Fruit fly (Drosophila melanogaster) whole organism, embryonic: ENCODE measurements around the gene foxo.

ENCODE experiments used
- CG10267 ChIP-seq: fragments of 200-800 bp; sonication (Bioruptor generic); optimal IDR thresholded peaks from 2 replicates; lab custom pipeline; 2018; ENCODE audit warnings: missing biosample characterization, mild to moderate bottlenecking, missing genetic modification characterization, moderate library complexity
- CG10274 ChIP-seq: fragments of 200-800 bp; sonication (Bioruptor generic); optimal IDR thresholded peaks from 3 replicates; lab custom pipeline; 2017; ENCODE audit warnings: missing biosample characterization, mild to moderate bottlenecking, missing genetic modification characterization
- CG10565 ChIP-seq: fragments of 200-800 bp; sonication (Bioruptor generic); optimal IDR thresholded peaks from 3 replicates; lab custom pipeline; 2016; ENCODE audit warnings: missing biosample characterization, mild to moderate bottlenecking, missing genetic modification characterization
- CG12219 ChIP-seq: fragments of 200-800 bp; sonication (Bioruptor generic); optimal IDR thresholded peaks from 3 replicates; lab custom pipeline; 2018; ENCODE audit warnings: missing biosample characterization, mild to moderate bottlenecking, missing genetic modification characterization
- CG1233 ChIP-seq: fragments of 200-800 bp; sonication (Bioruptor generic); optimal IDR thresholded peaks from 4 replicates; lab custom pipeline; 2018; ENCODE audit warnings: missing biosample characterization, mild to moderate bottlenecking, missing genetic modification characterization
- CG12942 ChIP-seq: fragments of 200-800 bp; sonication (Bioruptor generic); optimal IDR thresholded peaks from 3 replicates; lab custom pipeline; 2016; ENCODE audit warnings: missing biosample characterization, missing genetic modification characterization
- CG14050 ChIP-seq: fragments of 200-800 bp; sonication (Bioruptor generic); IDR thresholded peaks from 3 replicates; pipeline ENCODE4 v1.3.6; 2022; ENCODE audit warnings: missing biosample characterization, missing genetic modification characterization
- CG1603 ChIP-seq: fragments of 200-800 bp; sonication (Bioruptor generic); optimal IDR thresholded peaks from 2 replicates; lab custom pipeline; 2019; ENCODE audit warnings: missing biosample characterization, mild to moderate bottlenecking, missing genetic modification characterization, moderate library complexity
- CG1832 ChIP-seq: fragments of 200-800 bp; sonication (Bioruptor generic); optimal IDR thresholded peaks from 2 replicates; lab custom pipeline; 2017; ENCODE audit warnings: missing biosample characterization, mild to moderate bottlenecking, missing genetic modification characterization, inconsistent platforms
- CG2889 ChIP-seq: fragments of 200-800 bp; sonication (Bioruptor generic); IDR thresholded peaks from 3 replicates; pipeline ENCODE4 v1.3.6; 2022; ENCODE audit warnings: missing biosample characterization, missing genetic modification characterization
- CG30020 ChIP-seq: fragments of 200-800 bp; optimal IDR thresholded peaks from 2 replicates; lab custom pipeline; 2019; ENCODE audit warnings: missing biosample characterization, mild to moderate bottlenecking, missing genetic modification characterization, moderate library complexity
- CG31224 ChIP-seq: fragments of 200-800 bp; sonication (Bioruptor generic); IDR thresholded peaks from 2 replicates; pipeline ENCODE4 v1.3.6; 2022; ENCODE audit warnings: missing biosample characterization, missing genetic modification characterization
- CG31441 ChIP-seq: fragments of 200-800 bp; sonication (Bioruptor generic); IDR thresholded peaks from 2 replicates; pipeline ENCODE4 v1.3.6; 2022; ENCODE audit warnings: missing biosample characterization, missing genetic modification characterization
- CG3163 ChIP-seq: fragments of 200-800 bp; sonication (Bioruptor generic); optimal IDR thresholded peaks from 3 replicates; lab custom pipeline; 2016; ENCODE audit warnings: missing biosample characterization, missing genetic modification characterization
- CG4424 ChIP-seq: fragments of 200-800 bp; sonication (Bioruptor generic); optimal IDR thresholded peaks from 3 replicates; lab custom pipeline; 2016; ENCODE audit warnings: missing biosample characterization, missing genetic modification characterization
- CG4707 ChIP-seq: fragments of 200-800 bp; sonication (Bioruptor generic); optimal IDR thresholded peaks from 2 replicates; lab custom pipeline; 2018; ENCODE audit warnings: missing biosample characterization, mild to moderate bottlenecking, missing genetic modification characterization, moderate library complexity
- CG4730 ChIP-seq: fragments of 200-800 bp; sonication (Bioruptor generic); IDR thresholded peaks from 2 replicates; pipeline ENCODE4 v1.3.6; 2022; ENCODE audit warnings: missing biosample characterization, missing genetic modification characterization
- CG4854 ChIP-seq: fragments of 200-800 bp; sonication (Bioruptor generic); optimal IDR thresholded peaks from 2 replicates; lab custom pipeline; 2016; ENCODE audit warnings: missing biosample characterization, missing genetic modification characterization, inconsistent platforms
- CG6175 ChIP-seq: fragments of 200-800 bp; sonication (Bioruptor generic); IDR thresholded peaks from 3 replicates; pipeline ENCODE4 v1.3.6; 2022; ENCODE audit warnings: missing biosample characterization, missing genetic modification characterization
- CG6683 ChIP-seq: fragments of 200-800 bp; sonication (Bioruptor generic); optimal IDR thresholded peaks from 2 replicates; lab custom pipeline; 2017; ENCODE audit warnings: missing biosample characterization, mild to moderate bottlenecking, missing genetic modification characterization, missing genetic modification reagents
- CG7372 ChIP-seq: fragments of 200-800 bp; sonication (Bioruptor generic); IDR thresholded peaks from 2 replicates; pipeline ENCODE4 v1.3.6; 2022; ENCODE audit warnings: missing biosample characterization, missing genetic modification characterization
- CoRest ChIP-seq: fragments of 200-800 bp; sonication (Bioruptor generic); optimal IDR thresholded peaks from 3 replicates; lab custom pipeline; 2018; ENCODE audit warnings: missing biosample characterization, mild to moderate bottlenecking, missing genetic modification characterization, moderate library complexity
- Fer1 ChIP-seq: fragments of 200-800 bp; sonication (Bioruptor generic); optimal IDR thresholded peaks from 2 replicates; lab custom pipeline; 2017; ENCODE audit warnings: missing biosample characterization, mild to moderate bottlenecking, missing genetic modification characterization
- HmgZ ChIP-seq: fragments of 200-800 bp; sonication (Bioruptor generic); optimal IDR thresholded peaks from 2 replicates; lab custom pipeline; 2018; ENCODE audit warnings: missing biosample characterization, mild to moderate bottlenecking, missing genetic modification characterization
- Med ChIP-seq: fragments of 200-800 bp; sonication (Bioruptor generic); peaks from one replicate; lab custom pipeline; 2016; ENCODE audit warnings: missing biosample characterization, missing genetic modification characterization, mild to moderate bottlenecking, inconsistent platforms, moderate library complexity
- Mrtf ChIP-seq: fragments of 200-800 bp; sonication (Bioruptor generic); IDR thresholded peaks from 3 replicates; pipeline ENCODE4 v1.3.6; 2022; ENCODE audit warnings: missing biosample characterization, missing genetic modification characterization
- Poxn ChIP-seq: fragments of 200-800 bp; sonication (Bioruptor generic); IDR thresholded peaks from 2 replicates; pipeline ENCODE4 v1.3.6; 2022; ENCODE audit warnings: missing biosample characterization, missing genetic modification characterization
- Stat92E ChIP-seq, 3 experiments: fragments of >200 bp in 2 of 3; fragments of 200-800 bp in 1 of 3; sonication (Bioruptor generic) in 1 of 3; optimal IDR thresholded peaks; 2 replicates each; lab custom pipeline; 2017 to 2019; ENCODE audit warnings: missing biosample characterization in 3 of 3, missing genetic modification characterization in 3 of 3, mild to moderate bottlenecking in 1 of 3, moderate library complexity in 1 of 3
- Xrp1 ChIP-seq: fragments of 200-800 bp; sonication (Bioruptor generic); IDR thresholded peaks from 2 replicates; pipeline ENCODE4 v1.3.6; 2022; ENCODE audit warnings: missing biosample characterization, missing genetic modification characterization
- ab ChIP-seq: fragments of 200-800 bp; sonication (Bioruptor generic); optimal IDR thresholded peaks from 2 replicates; lab custom pipeline; 2016; ENCODE audit warnings: missing biosample characterization, missing genetic modification characterization
- az2 ChIP-seq: fragments of 200-800 bp; sonication (Bioruptor generic); optimal IDR thresholded peaks from 3 replicates; lab custom pipeline; 2016; ENCODE audit warnings: missing biosample characterization, missing genetic modification characterization
- caup ChIP-seq: fragments of 200-800 bp; sonication (Bioruptor generic); optimal IDR thresholded peaks from 3 replicates; lab custom pipeline; 2017; ENCODE audit warnings: missing biosample characterization, mild to moderate bottlenecking, missing genetic modification characterization, moderate library complexity; ENCODE audit not compliant: severe bottlenecking
- chinmo ChIP-seq: fragments of 200-800 bp; sonication (Bioruptor generic); IDR thresholded peaks from 4 replicates; pipeline ENCODE4 v1.3.6; 2022; ENCODE audit warnings: missing biosample characterization, missing genetic modification characterization; ENCODE audit not compliant: partially characterized antibody
- ci ChIP-seq: fragments of 200-800 bp; sonication (Bioruptor generic); IDR thresholded peaks from 3 replicates; pipeline ENCODE4 v1.3.6; 2022; ENCODE audit warnings: missing biosample characterization, missing genetic modification characterization
- fd102C ChIP-seq: fragments of 200-800 bp; sonication (Bioruptor generic); optimal IDR thresholded peaks from 2 replicates; lab custom pipeline; 2018; ENCODE audit warnings: missing biosample characterization, mild to moderate bottlenecking, missing genetic modification characterization, moderate library complexity
- fd64A ChIP-seq: fragments of 200-800 bp; sonication (Bioruptor generic); optimal IDR thresholded peaks from 3 replicates; lab custom pipeline; 2018; ENCODE audit warnings: missing biosample characterization, mild to moderate bottlenecking, missing genetic modification characterization
- fru ChIP-seq: fragments of >200 bp; optimal IDR thresholded peaks from 2 replicates; lab custom pipeline; 2017
- hkb ChIP-seq, 2 experiments: fragments of 200-800 bp in 1 of 2; fragments of >200 bp in 1 of 2; sonication (Bioruptor generic) in 1 of 2; IDR thresholded peaks in 1 of 2; optimal IDR thresholded peaks in 1 of 2; 2 replicates each; pipeline versions ENCODE4 v1.3.6 to Lab custom; 2017 to 2022; ENCODE audit warnings: missing biosample characterization in 1 of 2, missing genetic modification characterization in 1 of 2
- lilli ChIP-seq: fragments of 200-800 bp; sonication (Bioruptor generic); optimal IDR thresholded peaks from 3 replicates; lab custom pipeline; 2016; ENCODE audit warnings: missing biosample characterization, missing genetic modification characterization
- luna ChIP-seq: fragments of 200-800 bp; sonication (Bioruptor generic); optimal IDR thresholded peaks from 2 replicates; lab custom pipeline; 2016; ENCODE audit warnings: missing biosample characterization, missing genetic modification characterization
- nmo ChIP-seq: fragments of 200-800 bp; sonication (Bioruptor generic); optimal IDR thresholded peaks from 2 replicates; lab custom pipeline; 2018; ENCODE audit warnings: missing biosample characterization, mild to moderate bottlenecking, missing genetic modification characterization, moderate library complexity
- pnt ChIP-seq: fragments of 200-800 bp; sonication (Bioruptor generic); optimal IDR thresholded peaks from 3 replicates; lab custom pipeline; 2016; ENCODE audit warnings: missing biosample characterization, missing genetic modification characterization
- prd ChIP-seq, 3 experiments: fragments of >200 bp in 2 of 3; fragments of 200-800 bp in 1 of 3; sonication (Bioruptor generic) in 1 of 3; optimal IDR thresholded peaks in 2 of 3; IDR thresholded peaks in 1 of 3; 2 replicates in 2 of 3; 3 replicates in 1 of 3; pipeline versions ENCODE4 v1.3.6 to Lab custom; 2017 to 2022; ENCODE audit warnings: missing biosample characterization in 1 of 3, missing genetic modification characterization in 1 of 3
- run ChIP-seq: fragments of 200-800 bp; sonication (Bioruptor generic); optimal IDR thresholded peaks from 3 replicates; lab custom pipeline; 2018; ENCODE audit warnings: missing biosample characterization, mild to moderate bottlenecking, missing genetic modification characterization
- sd ChIP-seq: fragments of 200-800 bp; sonication (Bioruptor generic); optimal IDR thresholded peaks from 3 replicates; lab custom pipeline; 2018; ENCODE audit warnings: missing biosample characterization, mild to moderate bottlenecking, missing genetic modification characterization, moderate library complexity
- sima ChIP-seq: fragments of 200-800 bp; sonication (Bioruptor generic); optimal IDR thresholded peaks from 2 replicates; lab custom pipeline; 2016; ENCODE audit warnings: missing biosample characterization, missing genetic modification characterization
- tin ChIP-seq: fragments of 200-800 bp; sonication (Bioruptor generic); optimal IDR thresholded peaks from 3 replicates; lab custom pipeline; 2016; ENCODE audit warnings: missing biosample characterization, missing genetic modification characterization
- yki ChIP-seq: fragments of >200 bp; optimal IDR thresholded peaks from 3 replicates; lab custom pipeline; 2018
- zf30C ChIP-seq: fragments of 200-800 bp; sonication (Bioruptor generic); optimal IDR thresholded peaks from 3 replicates; lab custom pipeline; 2018; ENCODE audit warnings: missing biosample characterization, mild to moderate bottlenecking, missing genetic modification characterization

The foxo gene

dm6 chr3R:14061988-14062868 lies 5.5 kb downstream of the foxo start (continued):
- TF ChIP-seq fru (lab: Kevin White, UChicago) (no peak), caup (GFP tag; lab: Kevin White, UChicago) (peak; percentile 9), CG31441 (GFP tag; lab: Robert Waterston, UW) (peak; percentile 65), Fer1 (peak; percentile 66), nmo (GFP tag; lab: Kevin White, UChicago) (peak; percentile 15), CG2889 (GFP tag; lab: Robert Waterston, UW) (no peak), CG4730 (no peak), fd64A (no peak), sima (GFP tag; lab: Kevin White, UChicago) (no peak), pnt (GFP tag; lab: Kevin White, UChicago) (no peak), Xrp1 (GFP tag; lab: Robert Waterston, UW) (no peak; the same call in 1 of the 2 replicates), CG1832 (GFP tag; lab: Kevin White, UChicago) (no peak), yki (no peak), CG12942 (GFP tag; lab: Kevin White, UChicago) (no peak), Med (GFP tag; lab: Kevin White, UChicago) (peak; percentile 89), CG10274 (GFP tag; lab: Kevin White, UChicago) (peak; percentile 30), Stat92E (GFP tag; optimal IDR thresholded peaks at IDR 0.05; lab: Kevin White, UChicago) (no peak), CG10267 (no peak), CG4424 (GFP tag; lab: Kevin White, UChicago) (peak; percentile 25), fd102C (GFP tag; lab: Kevin White, UChicago) (no peak), CG1603 (peak; percentile 21), CoRest (tag; lab: Kevin White, UChicago) (peak; percentile 42), CG6683 (GFP tag; lab: Kevin White, UChicago) (no peak), CG10565 (GFP tag; lab: Kevin White, UChicago) (no peak), CG30020 (no peak), CG14050 (GFP tag; lab: Robert Waterston, UW) (no peak), tin (GFP tag; lab: Kevin White, UChicago) (peak; percentile 39), ci (no peak), az2 (GFP tag; lab: Kevin White, UChicago) (no peak), hkb (optimal IDR thresholded peaks at IDR 0.05; lab: Kevin White, UChicago) (no peak), hkb (GFP tag; IDR thresholded peaks at IDR 0.05; lab: Robert Waterston, UW) (no peak), Mrtf (no peak), HmgZ (tag; lab: Kevin White, UChicago) (peak; percentile 16), Poxn (GFP tag; lab: Robert Waterston, UW) (no peak), CG4854 (GFP tag; lab: Kevin White, UChicago) (peak; percentile 21), CG31224 (no peak), CG3163 (GFP tag; lab: Kevin White, UChicago) (no peak), CG1233 (GFP tag; lab: Kevin White, UChicago) (peak; percentile 30), luna (GFP tag; lab: Kevin White, UChicago) (no peak), CG12219 (no peak), run (tag; lab: Kevin White, UChicago) (no peak), lilli (GFP tag; lab: Kevin White, UChicago) (peak; percentile 53), CG7372 (GFP tag; lab: Robert Waterston, UW) (no peak), CG6175 (no peak), chinmo (0 out of 4 replicates have a peak, but pooled peaks have one; percentile 39), zf30C (no peak), ab (GFP tag; lab: Kevin White, UChicago) (no peak), CG4707 (GFP tag; lab: Kevin White, UChicago) (no peak), prd (optimal IDR thresholded peaks at IDR 0.05; lab: Kevin White, UChicago) (no peak), prd (GFP tag; IDR thresholded peaks at IDR 0.05; lab: Robert Waterston, UW) (no peak), sd (no peak)
